Worm (Caenorhabditis elegans) whole organism, L1 larva: ENCODE data around the gene srg-42.

Source experiments
- C04F5.9 ChIP-seq: sonication (generic microtip); optimal IDR thresholded peaks from 2 replicates; lab custom pipeline; 2016; ENCODE audit warnings: missing genetic modification characterization, missing compliant biosample characterization
- Y116A8C.19 ChIP-seq: sonication (generic microtip); optimal IDR thresholded peaks from 2 replicates; lab custom pipeline; 2016; ENCODE audit warnings: missing compliant biosample characterization, missing genetic modification characterization, borderline replicate concordance
- alr-1 ChIP-seq: fragments of 200-800 bp; sonication (Bioruptor generic); optimal IDR thresholded peaks from 2 replicates; lab custom pipeline; 2018; ENCODE audit warnings: borderline replicate concordance, mild to moderate bottlenecking, missing genetic modification characterization, missing compliant biosample characterization
- ama-1 ChIP-seq: fragments of 150-350 bp; optimal IDR thresholded peaks from 2 replicates; lab custom pipeline; 2014
- blmp-1 ChIP-seq: fragments of 150-350 bp; optimal IDR thresholded peaks from 2 replicates; lab custom pipeline; 2014; ENCODE audit warnings: missing biosample characterization, missing genetic modification characterization
- ceh-82 ChIP-seq, 3 experiments: fragments of 150-350 bp in 1 of 3; sonication (generic microtip) in 2 of 3; optimal IDR thresholded peaks; 2 replicates each; lab custom pipeline; 2014 to 2017; ENCODE audit warnings: missing biosample characterization in 3 of 3, missing genetic modification characterization in 3 of 3
- ceh-88 ChIP-seq: fragments of 200-800 bp; sonication (Bioruptor generic); IDR thresholded peaks from 2 replicates; pipeline ENCODE4 v1.3.6; 2022; ENCODE audit warnings: missing genetic modification characterization, missing compliant biosample characterization
- ces-1 ChIP-seq: fragments of 150-350 bp; optimal IDR thresholded peaks from 2 replicates; lab custom pipeline; 2014; ENCODE audit warnings: missing biosample characterization, missing genetic modification reagents, missing genetic modification characterization
- efl-1 ChIP-seq, 4 experiments: fragments of 150-350 bp; optimal IDR thresholded peaks in 3 of 4; peaks in 1 of 4; 1 replicate in 1 of 4; 2 replicates in 3 of 4; lab custom pipeline; 2014; ENCODE audit warnings: missing biosample characterization in 2 of 4, missing genetic modification characterization in 2 of 4, missing genetic modification reagents in 2 of 4
- efl-3 ChIP-seq: fragments of 200-800 bp; sonication (Bioruptor generic); optimal IDR thresholded peaks from 2 replicates; lab custom pipeline; 2018; ENCODE audit warnings: mild to moderate bottlenecking, missing genetic modification characterization, missing compliant biosample characterization
- egl-13 ChIP-seq: sonication (generic microtip); optimal IDR thresholded peaks from 2 replicates; lab custom pipeline; 2016; ENCODE audit warnings: missing genotype, missing genetic modification reagents, missing genetic modification characterization, missing compliant biosample characterization
- elt-3 ChIP-seq, 6 experiments: fragments of 150-350 bp in 1 of 6; sonication (generic microtip); optimal IDR thresholded peaks; 2 replicates each; lab custom pipeline; 2017 to 2018; ENCODE audit warnings: missing biosample characterization in 6 of 6, missing genetic modification characterization in 6 of 6, inconsistent platforms in 1 of 6
- ets-5 ChIP-seq: fragments of 200-800 bp; sonication (Bioruptor generic); IDR thresholded peaks from 2 replicates; pipeline ENCODE4 v1.3.6; 2022; ENCODE audit warnings: missing genetic modification characterization, missing compliant biosample characterization
- fkh-8 ChIP-seq: sonication (generic microtip); optimal IDR thresholded peaks from 2 replicates; lab custom pipeline; 2016; ENCODE audit warnings: mild to moderate bottlenecking, missing genetic modification characterization, missing compliant biosample characterization
- grh-1 ChIP-seq: fragments of 200-800 bp; sonication (Bioruptor generic); IDR thresholded peaks from 2 replicates; pipeline ENCODE4 v1.3.6; 2022; ENCODE audit warnings: missing genetic modification reagents, missing genetic modification characterization, missing compliant biosample characterization
- hlh-17 ChIP-seq: fragments of 200-800 bp; sonication (Bioruptor generic); optimal IDR thresholded peaks from 2 replicates; lab custom pipeline; 2018; ENCODE audit warnings: missing genetic modification characterization, mild to moderate bottlenecking, missing compliant biosample characterization, moderate library complexity, borderline replicate concordance
- hlh-4 ChIP-seq: sonication (generic microtip); optimal IDR thresholded peaks from 2 replicates; lab custom pipeline; 2016; ENCODE audit warnings: mild to moderate bottlenecking, missing genetic modification characterization, missing compliant biosample characterization
- isw-1 ChIP-seq: fragments of 200-800 bp; sonication (Bioruptor generic); IDR thresholded peaks from 2 replicates; pipeline ENCODE4 v1.3.6; 2022; ENCODE audit warnings: missing genetic modification characterization, missing compliant biosample characterization
- jun-1 ChIP-seq: fragments of 150-350 bp; optimal IDR thresholded peaks from 2 replicates; lab custom pipeline; 2014; ENCODE audit warnings: missing biosample characterization, missing genetic modification reagents, missing genetic modification characterization
- lin-13 ChIP-seq: fragments of 150-350 bp; optimal IDR thresholded peaks from 2 replicates; lab custom pipeline; 2014; ENCODE audit warnings: missing biosample characterization, missing genetic modification reagents, missing genetic modification characterization
- lin-15B ChIP-seq: fragments of 150-350 bp; sonication (generic microtip); optimal IDR thresholded peaks from 3 replicates; lab custom pipeline; 2014; ENCODE audit warnings: missing biosample characterization, missing genetic modification characterization
- lin-35 ChIP-seq, 2 experiments: fragments of 150-350 bp; optimal IDR thresholded peaks; 2 replicates each; lab custom pipeline; 2014; ENCODE audit warnings: missing biosample characterization in 2 of 2, missing genetic modification characterization in 2 of 2, missing genetic modification reagents in 2 of 2
- lsy-2 ChIP-seq, 2 experiments: fragments of 150-350 bp; optimal IDR thresholded peaks; 2 replicates each; lab custom pipeline; 2014; ENCODE audit warnings: missing biosample characterization in 2 of 2, missing genetic modification characterization in 2 of 2
- mab-9 ChIP-seq: fragments of 200-800 bp; sonication (Bioruptor generic); IDR thresholded peaks from 2 replicates; pipeline ENCODE4 v1.3.6; 2022; ENCODE audit warnings: missing genetic modification reagents, missing genetic modification characterization, missing compliant biosample characterization
- mdl-1 ChIP-seq, 2 experiments: fragments of 150-350 bp; optimal IDR thresholded peaks; 2 replicates each; lab custom pipeline; 2014 to 2017; ENCODE audit warnings: missing biosample characterization in 2 of 2, missing genetic modification characterization in 2 of 2, inconsistent platforms in 1 of 2
- mep-1 ChIP-seq: fragments of 150-350 bp; optimal IDR thresholded peaks from 2 replicates; lab custom pipeline; 2014; ENCODE audit warnings: missing biosample characterization, missing genetic modification characterization
- nhr-11 ChIP-seq: fragments of 150-350 bp; optimal IDR thresholded peaks from 2 replicates; lab custom pipeline; 2014; ENCODE audit warnings: missing biosample characterization, missing genetic modification characterization
- nhr-12 ChIP-seq: sonication (generic microtip); optimal IDR thresholded peaks from 2 replicates; lab custom pipeline; 2017; ENCODE audit warnings: missing biosample characterization, missing genetic modification characterization
- nhr-20 ChIP-seq: sonication (generic microtip); optimal IDR thresholded peaks from 2 replicates; lab custom pipeline; 2016; ENCODE audit warnings: mild to moderate bottlenecking, missing genetic modification characterization, missing compliant biosample characterization
- nhr-71 ChIP-seq: sonication (generic microtip); optimal IDR thresholded peaks from 2 replicates; lab custom pipeline; 2016; ENCODE audit warnings: mild to moderate bottlenecking, missing genetic modification characterization, moderate library complexity, missing compliant biosample characterization
- nhr-76 ChIP-seq: sonication (generic microtip); optimal IDR thresholded peaks from 2 replicates; lab custom pipeline; 2017; ENCODE audit warnings: missing biosample characterization, missing genetic modification characterization
- nhr-84 ChIP-seq: sonication (generic microtip); optimal IDR thresholded peaks from 2 replicates; lab custom pipeline; 2017; ENCODE audit warnings: missing biosample characterization, missing genetic modification characterization
- nhr-85 ChIP-seq: sonication (generic microtip); peaks from one replicate; lab custom pipeline; 2016; ENCODE audit warnings: missing genetic modification characterization, inconsistent platforms, missing compliant biosample characterization
- nhr-90 ChIP-seq: sonication (generic microtip); optimal IDR thresholded peaks from 2 replicates; lab custom pipeline; 2016; ENCODE audit warnings: mild to moderate bottlenecking, missing genetic modification characterization, missing compliant biosample characterization; ENCODE audit not compliant: poor library complexity
- pqm-1 ChIP-seq: sonication (generic microtip); optimal IDR thresholded peaks from 3 replicates; lab custom pipeline; 2017; ENCODE audit warnings: missing biosample characterization, missing genetic modification characterization
- rnt-1 ChIP-seq: sonication (generic microtip); optimal IDR thresholded peaks from 2 replicates; lab custom pipeline; 2016; ENCODE audit warnings: mild to moderate bottlenecking, missing genetic modification characterization, moderate library complexity, missing compliant biosample characterization
- snpc-4 ChIP-seq: fragments of 150-350 bp; optimal IDR thresholded peaks from 2 replicates; lab custom pipeline; 2014; ENCODE audit warnings: missing biosample characterization, missing genetic modification characterization
- swsn-7 ChIP-seq: sonication (generic microtip); optimal IDR thresholded peaks from 2 replicates; lab custom pipeline; 2016; ENCODE audit warnings: missing genetic modification characterization, missing compliant biosample characterization
- unc-62 ChIP-seq: fragments of 150-350 bp; optimal IDR thresholded peaks from 2 replicates; lab custom pipeline; 2014; ENCODE audit warnings: missing biosample characterization, missing genetic modification reagents, missing genetic modification characterization
- unc-86 ChIP-seq: sonication (generic microtip); optimal IDR thresholded peaks from 2 replicates; lab custom pipeline; 2016; ENCODE audit warnings: missing genetic modification characterization, missing compliant biosample characterization
- xbp-1 ChIP-seq: sonication (generic microtip); optimal IDR thresholded peaks from 2 replicates; lab custom pipeline; 2016; ENCODE audit warnings: missing genetic modification characterization, missing compliant biosample characterization
- zip-4 ChIP-seq: fragments of 200-800 bp; sonication (Bioruptor generic); optimal IDR thresholded peaks from 2 replicates; lab custom pipeline; 2018; ENCODE audit warnings: mild to moderate bottlenecking, missing genetic modification characterization, moderate library complexity, missing compliant biosample characterization
- ztf-4 ChIP-seq: fragments of 150-350 bp; optimal IDR thresholded peaks from 2 replicates; lab custom pipeline; 2014; ENCODE audit warnings: missing biosample characterization, missing genetic modification characterization

The srg-42 gene

ce11 chrV:11152333-11152732, 5.5 kb downstream of the srg-42 start, which contains the start of gene srg-39:
srg-39 (minus strand) TSS chrV:11152433.
- TF ChIP-seq nhr-11 (tag; lab: Kevin White, UChicago) (no peak), mdl-1 (tag; optimal IDR thresholded peaks at IDR 0.05; lab: Kevin White, UChicago) (no peak), isw-1 (no peak), unc-86 (tag; lab: Kevin White, UChicago) (no peak), fkh-8 (no peak), nhr-84 (no peak)

- TF ChIP-seq nhr-90 (no peak), lin-35 (GFP tag; optimal IDR thresholded peaks at IDR 0.05; lab: Kevin White, UChicago) (no peak), lin-13 (GFP tag; lab: Kevin White, UChicago) (no peak), ceh-82 (tag; optimal IDR thresholded peaks at IDR 0.05; lab: Kevin White, UChicago) (no peak), grh-1 (no peak), blmp-1 (tag; lab: Kevin White, UChicago) (no peak), ceh-88 (GFP tag; lab: Robert Waterston, UW) (no peak), efl-3 (GFP tag; lab: Kevin White, UChicago) (no peak), C04F5.9 (tag; lab: Kevin White, UChicago) (no peak), nhr-84 (no peak), unc-62 (GFP tag; lab: Kevin White, UChicago) (no peak), ets-5 (no peak), ama-1 (no peak), hlh-17 (GFP tag; lab: Kevin White, UChicago) (no peak), zip-4 (GFP tag; lab: Kevin White, UChicago) (no peak)
Observed at ce11 chrV:11149405-11149804, 8.4 kb downstream of the srg-42 start, which contains the start of gene T19C4.1. T19C4.1 (plus strand) TSS chrV:11149705.

DNA sequence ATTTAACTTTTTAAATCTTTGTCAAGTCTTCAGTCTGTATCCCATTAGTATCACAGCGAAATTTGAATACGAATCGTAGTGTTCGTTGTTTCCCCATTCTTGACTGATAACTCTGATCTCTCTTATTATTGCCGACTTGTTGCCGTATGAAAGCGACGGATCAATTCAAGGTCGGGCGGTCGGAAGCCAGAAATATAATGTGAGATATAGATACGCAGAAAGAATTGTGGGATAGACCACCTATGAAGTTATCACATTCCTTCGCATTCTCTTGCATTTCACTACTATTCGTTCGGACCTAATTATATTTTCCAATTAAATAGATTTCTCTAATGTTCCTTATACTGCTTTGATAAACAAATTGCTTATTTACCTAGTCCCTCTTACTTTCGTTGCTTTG, 8.9 kb downstream of the srg-42 start:
- TF ChIP-seq blmp-1 (tag; lab: Kevin White, UChicago) = peak; percentile 80
- TF ChIP-seq elt-3 (tag; optimal IDR thresholded peaks at IDR 0.05; lab: Kevin White, UChicago) = peak in 1 of 6 experiments; percentile 48
- TF ChIP-seq nhr-85 (tag; lab: Kevin White, UChicago) = peak; percentile 79
- no peak for TF ChIP-seq rnt-1 (tag; lab: Kevin White, UChicago)
- peak; percentile 8 for TF ChIP-seq mep-1 (tag; lab: Kevin White, UChicago)
- no peak for TF ChIP-seq egl-13 (tag; lab: Kevin White, UChicago)
- no peak for TF ChIP-seq unc-86 (tag; lab: Kevin White, UChicago)
- no peak for TF ChIP-seq Y116A8C.19 (tag; lab: Kevin White, UChicago)
- TF ChIP-seq, all 84 proteins: peak for 4

ce11 chrV:11147780-11148144, 10.1 kb downstream of the srg-42 start:
- TF ChIP-seq ces-1 = no peak
- peak; percentile 38 for TF ChIP-seq nhr-71 (tag; lab: Kevin White, UChicago)
- TF ChIP-seq efl-1 (optimal IDR thresholded peaks at IDR 0.05; lab: Kevin White, UChicago) = no peak
- peak in 1 of 2 experiments; percentile 76 for TF ChIP-seq efl-1 (GFP tag; optimal IDR thresholded peaks at IDR 0.05 in 1 of 2; lab: Kevin White, UChicago)
- TF ChIP-seq hlh-4 (tag; lab: Kevin White, UChicago) = no peak
- peak; percentile 9 for TF ChIP-seq jun-1 (tag; lab: Kevin White, UChicago)
- TF ChIP-seq fkh-8 = no peak
- TF ChIP-seq nhr-85 (tag; lab: Kevin White, UChicago) = peak; percentile 86
- TF ChIP-seq nhr-12 = no peak
- no peak for TF ChIP-seq swsn-7 (tag; lab: Kevin White, UChicago)
- TF ChIP-seq nhr-76 (tag; lab: Kevin White, UChicago) = no peak
- no peak for TF ChIP-seq nhr-20 (tag; lab: Kevin White, UChicago)
- no peak for TF ChIP-seq lin-15B (tag; lab: Kevin White, UChicago)
- no peak for TF ChIP-seq lin-35 (GFP tag; optimal IDR thresholded peaks at IDR 0.05; lab: Kevin White, UChicago)
- TF ChIP-seq ceh-88 (GFP tag; lab: Robert Waterston, UW) = no peak
- TF ChIP-seq mab-9 (GFP tag; lab: Robert Waterston, UW) = no peak
- no peak for TF ChIP-seq xbp-1
- peak; percentile 18 for TF ChIP-seq ztf-4
- TF ChIP-seq blmp-1 (tag; lab: Kevin White, UChicago) = no peak
- TF ChIP-seq lsy-2 (tag; optimal IDR thresholded peaks at IDR 0.05; lab: Kevin White, UChicago) = peak in 1 of 2 experiments; percentile 12
- no peak for TF ChIP-seq alr-1 (tag; lab: Kevin White, UChicago)
- peak in 1 of 6 experiments; percentile 76 for TF ChIP-seq elt-3 (tag; optimal IDR thresholded peaks at IDR 0.05; lab: Kevin White, UChicago)
- no peak for TF ChIP-seq ama-1
- TF ChIP-seq pqm-1 = no peak
- TF ChIP-seq nhr-90 = peak; percentile 17
- no peak for TF ChIP-seq snpc-4 (tag; lab: Kevin White, UChicago)
